Fruit fly (Drosophila melanogaster) whole organism, embryonic: Measurements from ENCODE around the gene Tace.
A peak's percentile ranks its signal among the peaks of the same experiment; 100 is the strongest.

Source experiments
- Antp ChIP-seq: fragments of 200-800 bp; sonication (Bioruptor generic); optimal IDR thresholded peaks from 3 replicates; lab custom pipeline; 2016; ENCODE audit warnings: missing biosample characterization, missing genetic modification characterization
- Atf-2 ChIP-seq: fragments of 200-800 bp; sonication (Bioruptor generic); optimal IDR thresholded peaks from 2 replicates; lab custom pipeline; 2016; ENCODE audit warnings: missing biosample characterization, missing genetic modification characterization
- B-H1 ChIP-seq: fragments of 200-800 bp; sonication (Bioruptor generic); IDR thresholded peaks from 3 replicates; pipeline ENCODE4 v1.3.6; 2022; ENCODE audit warnings: missing biosample characterization, missing genetic modification characterization
- CG10274 ChIP-seq: fragments of 200-800 bp; sonication (Bioruptor generic); optimal IDR thresholded peaks from 3 replicates; lab custom pipeline; 2017; ENCODE audit warnings: missing biosample characterization, mild to moderate bottlenecking, missing genetic modification characterization
- CG10431 ChIP-seq: fragments of 200-800 bp; sonication (Bioruptor generic); optimal IDR thresholded peaks from 3 replicates; lab custom pipeline; 2018; ENCODE audit warnings: missing biosample characterization, mild to moderate bottlenecking, missing genetic modification characterization
- CG10654 ChIP-seq: fragments of 200-800 bp; sonication (Bioruptor generic); optimal IDR thresholded peaks from 2 replicates; lab custom pipeline; 2016; ENCODE audit warnings: missing biosample characterization, missing genetic modification characterization
- CG12155 ChIP-seq: fragments of 200-800 bp; sonication (Bioruptor generic); optimal IDR thresholded peaks from 3 replicates; lab custom pipeline; 2016; ENCODE audit warnings: missing biosample characterization, missing genetic modification characterization
- CG14050 ChIP-seq: fragments of 200-800 bp; sonication (Bioruptor generic); IDR thresholded peaks from 3 replicates; pipeline ENCODE4 v1.3.6; 2022; ENCODE audit warnings: missing biosample characterization, missing genetic modification characterization
- CG15269 ChIP-seq: fragments of 200-800 bp; sonication (Bioruptor generic); optimal IDR thresholded peaks from 2 replicates; lab custom pipeline; 2018; ENCODE audit warnings: missing biosample characterization, mild to moderate bottlenecking, missing genetic modification characterization, moderate library complexity
- CG17829 ChIP-seq: fragments of 200-800 bp; optimal IDR thresholded peaks from 2 replicates; lab custom pipeline; 2019; ENCODE audit warnings: missing biosample characterization, mild to moderate bottlenecking, missing genetic modification characterization, moderate library complexity
- CG32767 ChIP-seq: fragments of 200-800 bp; sonication (Bioruptor generic); IDR thresholded peaks from 2 replicates; pipeline ENCODE4 v1.3.6; 2022; ENCODE audit warnings: missing biosample characterization, missing genetic modification characterization
- CG4328 ChIP-seq: fragments of 200-800 bp; sonication (Bioruptor generic); optimal IDR thresholded peaks from 3 replicates; lab custom pipeline; 2017; ENCODE audit warnings: missing biosample characterization, missing genetic modification reagents, missing genetic modification characterization
- CG4360 ChIP-seq: fragments of 200-800 bp; sonication (Bioruptor generic); IDR thresholded peaks from 2 replicates; pipeline ENCODE4 v1.3.6; 2022; ENCODE audit warnings: missing biosample characterization, missing genetic modification characterization
- CG4404 ChIP-seq: fragments of 200-800 bp; sonication (Bioruptor generic); IDR thresholded peaks from 2 replicates; pipeline ENCODE4 v1.3.6; 2022; ENCODE audit warnings: missing biosample characterization, missing genetic modification characterization
- CG4617 ChIP-seq: fragments of 200-800 bp; sonication (Bioruptor generic); optimal IDR thresholded peaks from 3 replicates; lab custom pipeline; 2016; ENCODE audit warnings: missing biosample characterization, missing genetic modification characterization, borderline replicate concordance
- CG4707 ChIP-seq: fragments of 200-800 bp; sonication (Bioruptor generic); optimal IDR thresholded peaks from 2 replicates; lab custom pipeline; 2018; ENCODE audit warnings: missing biosample characterization, mild to moderate bottlenecking, missing genetic modification characterization, moderate library complexity
- CG6272 ChIP-seq: fragments of 200-800 bp; sonication (Bioruptor generic); IDR thresholded peaks from 2 replicates; pipeline ENCODE4 v1.3.6; 2022; ENCODE audit warnings: missing biosample characterization, missing genetic modification characterization
- CG6683 ChIP-seq: fragments of 200-800 bp; sonication (Bioruptor generic); optimal IDR thresholded peaks from 2 replicates; lab custom pipeline; 2017; ENCODE audit warnings: missing biosample characterization, mild to moderate bottlenecking, missing genetic modification characterization, missing genetic modification reagents
- CG6791 ChIP-seq: fragments of 200-800 bp; sonication (Bioruptor generic); IDR thresholded peaks from 3 replicates; pipeline ENCODE4 v1.3.6; 2022; ENCODE audit warnings: missing biosample characterization, missing genetic modification characterization; ENCODE audit not compliant: partially characterized antibody
- CG9932 ChIP-seq: fragments of 200-800 bp; sonication (Bioruptor generic); IDR thresholded peaks from 2 replicates; pipeline ENCODE4 v1.3.6; 2022; ENCODE audit warnings: missing biosample characterization, missing genetic modification characterization
- HmgZ ChIP-seq: fragments of 200-800 bp; sonication (Bioruptor generic); optimal IDR thresholded peaks from 2 replicates; lab custom pipeline; 2018; ENCODE audit warnings: missing biosample characterization, mild to moderate bottlenecking, missing genetic modification characterization
- Lhr ChIP-seq: fragments of 200-800 bp; sonication (Bioruptor generic); optimal IDR thresholded peaks from 3 replicates; lab custom pipeline; 2017; ENCODE audit warnings: mild to moderate bottlenecking, missing biosample characterization, missing genetic modification reagents, missing genetic modification characterization
- Lpt ChIP-seq: fragments of >200 bp; optimal IDR thresholded peaks from 2 replicates; lab custom pipeline; 2018; ENCODE audit warnings: missing biosample characterization, missing genetic modification characterization
- NC2α ChIP-seq: fragments of 200-800 bp; sonication (Bioruptor generic); optimal IDR thresholded peaks from 2 replicates; lab custom pipeline; 2016; ENCODE audit warnings: missing biosample characterization, missing genetic modification characterization
- PHDP ChIP-seq: fragments of 200-800 bp; sonication (Bioruptor generic); optimal IDR thresholded peaks from 3 replicates; lab custom pipeline; 2018; ENCODE audit warnings: missing biosample characterization, mild to moderate bottlenecking, missing genetic modification characterization, moderate library complexity
- Ravus ChIP-seq: fragments of 200-800 bp; sonication (Bioruptor generic); IDR thresholded peaks from 2 replicates; pipeline ENCODE4 v1.3.6; 2022; ENCODE audit warnings: missing biosample characterization, missing genetic modification characterization
- Tbp ChIP-seq: fragments of >200 bp; optimal IDR thresholded peaks from 2 replicates; lab custom pipeline; 2018; ENCODE audit warnings: missing biosample characterization, missing genetic modification characterization
- Vsx1 ChIP-seq: fragments of 200-800 bp; sonication (Bioruptor generic); optimal IDR thresholded peaks from 2 replicates; lab custom pipeline; 2017; ENCODE audit warnings: missing biosample characterization, mild to moderate bottlenecking, missing genetic modification characterization, missing genetic modification reagents
- cato ChIP-seq: fragments of 200-800 bp; sonication (Bioruptor generic); optimal IDR thresholded peaks from 2 replicates; lab custom pipeline; 2016; ENCODE audit warnings: missing biosample characterization, missing genetic modification characterization, borderline replicate concordance
- cg ChIP-seq: fragments of 200-800 bp; sonication (Bioruptor generic); optimal IDR thresholded peaks from 3 replicates; lab custom pipeline; 2019; ENCODE audit warnings: missing biosample characterization, mild to moderate bottlenecking, missing genetic modification characterization, moderate library complexity
- chn ChIP-seq: fragments of 200-800 bp; sonication (Bioruptor generic); optimal IDR thresholded peaks from 2 replicates; lab custom pipeline; 2016; ENCODE audit warnings: missing biosample characterization, missing genetic modification characterization
- dmrt99B ChIP-seq: fragments of 200-800 bp; sonication (Bioruptor generic); optimal IDR thresholded peaks from 2 replicates; lab custom pipeline; 2018; ENCODE audit warnings: missing biosample characterization, mild to moderate bottlenecking, missing genetic modification characterization, moderate library complexity
- fd64A ChIP-seq: fragments of 200-800 bp; sonication (Bioruptor generic); optimal IDR thresholded peaks from 3 replicates; lab custom pipeline; 2018; ENCODE audit warnings: missing biosample characterization, mild to moderate bottlenecking, missing genetic modification characterization
- fu2 ChIP-seq: fragments of 200-800 bp; sonication (Bioruptor generic); optimal IDR thresholded peaks from 2 replicates; lab custom pipeline; 2016; ENCODE audit warnings: missing biosample characterization, missing genetic modification characterization
- gsb ChIP-seq: fragments of 200-800 bp; sonication (Bioruptor generic); IDR thresholded peaks from 2 replicates; pipeline ENCODE4 v1.3.6; 2022; ENCODE audit warnings: missing biosample characterization, missing genetic modification characterization
- ham ChIP-seq: fragments of 200-800 bp; sonication (Bioruptor generic); IDR thresholded peaks from 2 replicates; pipeline ENCODE4 v1.3.6; 2022; ENCODE audit warnings: missing biosample characterization, missing genetic modification characterization
- hb ChIP-seq: fragments of 200-800 bp; sonication (Bioruptor generic); IDR thresholded peaks from 3 replicates; pipeline ENCODE4 v1.3.6; 2022; ENCODE audit warnings: missing biosample characterization, missing genetic modification characterization; ENCODE audit not compliant: partially characterized antibody
- oc ChIP-seq: fragments of 200-800 bp; sonication (Bioruptor generic); optimal IDR thresholded peaks from 2 replicates; lab custom pipeline; 2018; ENCODE audit warnings: missing biosample characterization, mild to moderate bottlenecking, missing genetic modification characterization, moderate library complexity
- otp ChIP-seq: fragments of 200-800 bp; sonication (Bioruptor generic); IDR thresholded peaks from 3 replicates; pipeline ENCODE4, ENCODE4 v1.3.6; 2022; ENCODE audit warnings: missing biosample characterization, missing genetic modification characterization
- pros ChIP-seq: fragments of 200-800 bp; sonication (Bioruptor generic); optimal IDR thresholded peaks from 3 replicates; lab custom pipeline; 2019; ENCODE audit warnings: missing biosample characterization, mild to moderate bottlenecking, missing genetic modification characterization, moderate library complexity
- schlank ChIP-seq: fragments of 200-800 bp; sonication (Bioruptor generic); optimal IDR thresholded peaks from 2 replicates; lab custom pipeline; 2018; ENCODE audit warnings: missing biosample characterization, mild to moderate bottlenecking, missing genetic modification characterization
- sima ChIP-seq: fragments of 200-800 bp; sonication (Bioruptor generic); optimal IDR thresholded peaks from 2 replicates; lab custom pipeline; 2016; ENCODE audit warnings: missing biosample characterization, missing genetic modification characterization
- sr ChIP-seq: fragments of 200-800 bp; sonication (Bioruptor generic); IDR thresholded peaks from 3 replicates; pipeline ENCODE4 v1.3.6; 2022; ENCODE audit warnings: missing biosample characterization, missing genetic modification characterization
- stc ChIP-seq: fragments of 200-800 bp; sonication (Bioruptor generic); IDR thresholded peaks from 2 replicates; pipeline ENCODE4 v1.3.6; 2022; ENCODE audit warnings: missing biosample characterization, missing genetic modification characterization
- sug ChIP-seq: fragments of 200-800 bp; optimal IDR thresholded peaks from 2 replicates; lab custom pipeline; 2019; ENCODE audit warnings: missing biosample characterization, mild to moderate bottlenecking, missing genetic modification characterization, moderate library complexity

Gene Tace

dm6 chr3R:30021559-30022451, 21.5 kb downstream of the Tace start, which contains the start of gene Mgat2 (continued):
- no peak for TF ChIP-seq Lhr
- TF ChIP-seq CG9932: peak; percentile 23; the same call in 1 of the 2 replicates
- TF ChIP-seq PHDP (tag; lab: Kevin White, UChicago): no peak
- TF ChIP-seq HmgZ: peak; percentile 69
- TF ChIP-seq NC2α (GFP tag; lab: Kevin White, UChicago): no peak
- no peak for TF ChIP-seq CG10274 (GFP tag; lab: Kevin White, UChicago)
- peak; percentile 62 for TF ChIP-seq pros
- TF ChIP-seq CG10654 (GFP tag; lab: Kevin White, UChicago): no peak
- no peak for TF ChIP-seq CG4404 (GFP tag; lab: Robert Waterston, UW)
- TF ChIP-seq Ravus (GFP tag; lab: Robert Waterston, UW): no peak
- TF ChIP-seq CG6272 (GFP tag; lab: Robert Waterston, UW): no peak
- TF ChIP-seq CG14050: no peak
- TF ChIP-seq CG4617: peak; percentile 12
- no peak for TF ChIP-seq sima (GFP tag; lab: Kevin White, UChicago)
- no peak for TF ChIP-seq schlank
- no peak for TF ChIP-seq dmrt99B (tag; lab: Kevin White, UChicago)
- no peak for TF ChIP-seq fu2
- no peak for TF ChIP-seq stc (GFP tag; lab: Robert Waterston, UW)
- TF ChIP-seq ham (GFP tag; lab: Robert Waterston, UW): no peak
- no peak for TF ChIP-seq Antp (GFP tag; lab: Kevin White, UChicago)
- peak; percentile 67 for TF ChIP-seq fd64A
- TF ChIP-seq oc (tag; lab: Kevin White, UChicago): peak; percentile 57
- no peak for TF ChIP-seq cato (GFP tag; lab: Kevin White, UChicago)
- TF ChIP-seq CG15269 (tag; lab: Kevin White, UChicago): no peak
- TF ChIP-seq Lpt: no peak
- TF ChIP-seq CG4328 (GFP tag; lab: Kevin White, UChicago): peak; percentile 9
- TF ChIP-seq sr (GFP tag; lab: Robert Waterston, UW): 0 out of 3 replicates have a peak, but pooled peaks have one; percentile 35
- TF ChIP-seq Tbp (GFP tag; lab: Kevin White, UChicago): no peak
- TF ChIP-seq gsb: no peak
- TF ChIP-seq CG4707: peak; percentile 62
- TF ChIP-seq CG10431: peak; percentile 77
- TF ChIP-seq Atf-2 (GFP tag; lab: Kevin White, UChicago): no peak
- TF ChIP-seq Vsx1 (GFP tag; lab: Kevin White, UChicago): no peak
- peak; percentile 71 for TF ChIP-seq CG17829 (tag; lab: Kevin White, UChicago)
- TF ChIP-seq CG32767 (GFP tag; lab: Robert Waterston, UW): peak; percentile 28; the same call in 1 of the 2 replicates
- peak; percentile 86 for TF ChIP-seq CG6791 (GFP tag; lab: Robert Waterston, UW)
- TF ChIP-seq cg (GFP tag; lab: Kevin White, UChicago): peak; percentile 96
- TF ChIP-seq CG12155: peak; percentile 92
- peak; percentile 55 for TF ChIP-seq sug
- TF ChIP-seq hb (GFP tag; lab: Robert Waterston, UW): peak; percentile 75
- no peak for TF ChIP-seq otp (GFP tag; lab: Robert Waterston, UW)
- TF ChIP-seq B-H1 (GFP tag; lab: Robert Waterston, UW): no peak
- peak; percentile 92 for TF ChIP-seq CG4360 (GFP tag; lab: Robert Waterston, UW)
- TF ChIP-seq chn (GFP tag; lab: Kevin White, UChicago): peak; percentile 34
- TF ChIP-seq CG6683 (GFP tag; lab: Kevin White, UChicago): peak; percentile 10
